Fruit fly (Drosophila melanogaster): ENCODE data around the gene MetRS-m.

MetRS-m gene

DNA sequence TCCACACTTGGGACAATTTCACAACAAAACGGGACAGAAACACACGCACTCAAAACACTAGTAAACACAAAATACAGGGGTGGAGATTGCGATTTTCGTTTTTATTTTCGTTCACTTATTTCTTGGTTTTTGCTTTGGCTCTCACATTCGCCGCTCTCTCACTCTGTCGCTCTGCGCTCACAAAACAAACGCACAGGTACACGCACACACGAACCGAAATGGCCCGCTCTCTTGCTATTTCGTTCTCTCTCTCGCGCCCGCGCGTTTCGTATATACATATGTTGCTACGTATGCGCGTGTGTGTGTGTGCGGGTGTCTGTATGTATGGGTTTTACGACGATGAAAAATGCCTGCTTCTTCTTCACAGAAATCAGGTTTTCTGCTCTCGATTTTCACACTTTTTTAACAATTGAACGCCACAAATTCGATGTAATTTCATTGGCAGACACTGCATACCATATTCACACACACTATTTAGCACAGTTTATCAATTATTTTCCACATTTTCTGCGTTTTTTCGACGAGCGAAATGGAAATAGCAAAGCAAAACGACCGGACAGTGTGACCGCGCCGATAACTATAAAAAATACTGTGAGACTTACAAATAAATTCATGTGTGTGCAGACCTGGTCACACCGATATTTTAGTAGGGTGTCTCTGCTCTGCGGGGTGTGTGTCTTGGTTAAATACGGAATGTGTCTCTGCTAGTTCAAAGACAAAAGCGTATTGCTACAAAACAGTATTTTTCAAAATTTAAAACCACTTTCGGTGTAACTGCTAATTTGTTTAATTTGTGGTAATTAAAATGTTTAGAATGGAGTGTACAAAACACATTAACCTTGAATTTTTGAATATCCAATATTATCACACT, 26.8 kb upstream of the MetRS-m start, which contains the start of gene trx (continued):
- TF ChIP-seq fd102C (GFP tag; optimal IDR thresholded peaks at IDR 0.05) (peak; percentile 29), hkb (optimal IDR thresholded peaks at IDR 0.05) (peak; percentile 38), hkb (GFP tag; IDR thresholded peaks at IDR 0.05) (no peak), peb (GFP tag; IDR thresholded peaks at IDR 0.05) (no peak), abd-A (tag; optimal IDR thresholded peaks at IDR 0.05) (peak; percentile 90), psq (GFP tag; optimal IDR thresholded peaks at IDR 0.05) (peak; percentile 70), hbn (GFP tag; IDR thresholded peaks at IDR 0.05; ENCODE audit: partially characterized antibody) (no peak), CG15514 (GFP tag; optimal IDR thresholded peaks at IDR 0.05) (peak; percentile 68), CTCF (GFP tag; optimal IDR thresholded peaks at IDR 0.05) (peak; percentile 71), CG2712 (tag; optimal IDR thresholded peaks at IDR 0.05) (peak; percentile 59), CG4617 (GFP tag; optimal IDR thresholded peaks at IDR 0.05; ENCODE audit: borderline replicate concordance) (peak; percentile 95), kni (GFP tag; optimal IDR thresholded peaks at IDR 0.05) (peak; percentile 33), CG11504 (tag; optimal IDR thresholded peaks at IDR 0.05) (peak; percentile 66), Usf (GFP tag; optimal IDR thresholded peaks at IDR 0.05) (no peak), pros (GFP tag; optimal IDR thresholded peaks at IDR 0.05) (peak; percentile 61), CG13624 (GFP tag; optimal IDR thresholded peaks at IDR 0.05) (no peak), Mad (GFP tag; optimal IDR thresholded peaks at IDR 0.05) (peak; percentile 15), pzg (GFP tag; optimal IDR thresholded peaks at IDR 0.05) (peak; percentile 99), CG6689 (GFP tag; IDR thresholded peaks at IDR 0.05) (no peak), gfzf (GFP tag; optimal IDR thresholded peaks at IDR 0.05) (peak; percentile 99), tll (GFP tag; optimal IDR thresholded peaks at IDR 0.05) (peak in 1 of 2 experiments; percentile 33), CG18764 (GFP tag; optimal IDR thresholded peaks at IDR 0.05) (no peak), CoRest (tag; optimal IDR thresholded peaks at IDR 0.05) (peak; percentile 62), chif (GFP tag; optimal IDR thresholded peaks at IDR 0.05) (peak in 1 of 2 experiments; percentile 32), MESR4 (GFP tag; optimal IDR thresholded peaks at IDR 0.05) (peak; percentile 96), stwl (tag; optimal IDR thresholded peaks at IDR 0.05) (peak; percentile 91), CG1233 (GFP tag; optimal IDR thresholded peaks at IDR 0.05) (no peak), Ptx1 (GFP tag; IDR thresholded peaks at IDR 0.05) (no peak), Med (GFP tag) (peak; percentile 84), phol (tag; optimal IDR thresholded peaks at IDR 0.05) (peak; percentile 62), ap (GFP tag; IDR thresholded peaks at IDR 0.05) (no peak), Abd-B (GFP tag; optimal IDR thresholded peaks at IDR 0.05) (peak; percentile 87), Nf-YC (tag; optimal IDR thresholded peaks at IDR 0.05) (peak; percentile 13), repo (GFP tag; optimal IDR thresholded peaks at IDR 0.05) (peak; percentile 5), shn (GFP tag; optimal IDR thresholded peaks at IDR 0.05) (no peak), Dek (tag; optimal IDR thresholded peaks at IDR 0.05) (peak; percentile 25), ewg (GFP tag; optimal IDR thresholded peaks at IDR 0.05) (peak; percentile 59), CG10431 (GFP tag; optimal IDR thresholded peaks at IDR 0.05) (peak; percentile 32), CG4424 (GFP tag; optimal IDR thresholded peaks at IDR 0.05) (no peak), CG7271 (tag; optimal IDR thresholded peaks at IDR 0.05) (peak; percentile 28), CG8290 (GFP tag; optimal IDR thresholded peaks at IDR 0.05) (peak; percentile 13), CG8290 (tag; optimal IDR thresholded peaks at IDR 0.05) (peak in 1 of 2 experiments; percentile 41), sob (GFP tag; IDR thresholded peaks at IDR 0.05) (no peak), CG8924 (tag; optimal IDR thresholded peaks at IDR 0.05) (peak; percentile 63), CG4820 (GFP tag; optimal IDR thresholded peaks at IDR 0.05) (no peak), CG10147 (GFP tag; optimal IDR thresholded peaks at IDR 0.05) (peak; percentile 27), CG14050 (GFP tag; IDR thresholded peaks at IDR 0.05) (no peak), tap (tag; optimal IDR thresholded peaks at IDR 0.05) (no peak), Pdp1 (GFP tag; optimal IDR thresholded peaks at IDR 0.05) (peak in 1 of 2 experiments; percentile 46)

Data from whole organism, embryonic.